Worm (Caenorhabditis elegans) whole organism, L2 larva: Measurements from ENCODE around the gene pmt-1.

ENCODE experiments used
- C34F6.9 ChIP-seq: fragments of 150-350 bp; optimal IDR thresholded peaks from 2 replicates; lab custom pipeline; 2014; ENCODE audit warnings: missing biosample characterization, missing genetic modification characterization
- F13H6.1 ChIP-seq: sonication (generic microtip); optimal IDR thresholded peaks from 2 replicates; lab custom pipeline; 2016; ENCODE audit warnings: missing genetic modification characterization, missing compliant biosample characterization
- R02D3.7 ChIP-seq: fragments of 150-350 bp; optimal IDR thresholded peaks from 2 replicates; lab custom pipeline; 2014; ENCODE audit warnings: missing biosample characterization, missing genetic modification characterization
- ZK546.5 ChIP-seq: sonication (generic microtip); optimal IDR thresholded peaks from 2 replicates; lab custom pipeline; 2017; ENCODE audit warnings: missing biosample characterization, missing genetic modification characterization
- alr-1 ChIP-seq: fragments of 150-350 bp; optimal IDR thresholded peaks from 2 replicates; lab custom pipeline; 2014; ENCODE audit warnings: missing biosample characterization, missing genetic modification characterization
- aly-2 ChIP-seq: fragments of 150-350 bp; optimal IDR thresholded peaks from 2 replicates; lab custom pipeline; 2014; ENCODE audit warnings: missing biosample characterization, missing genetic modification characterization
- ama-1 ChIP-seq: fragments of 150-350 bp; optimal IDR thresholded peaks from 2 replicates; lab custom pipeline; 2018; ENCODE audit warnings: inconsistent platforms
- blmp-1 ChIP-seq: sonication (generic microtip); optimal IDR thresholded peaks from 2 replicates; lab custom pipeline; 2017; ENCODE audit warnings: missing genetic modification characterization, mild to moderate bottlenecking, missing compliant biosample characterization, antibody characterized with exemption, moderate library complexity; ENCODE audit not compliant: insufficient read depth
- ceh-16 ChIP-seq: fragments of 150-350 bp; optimal IDR thresholded peaks from 2 replicates; lab custom pipeline; 2014; ENCODE audit warnings: missing biosample characterization, missing genetic modification characterization
- ceh-82 ChIP-seq: fragments of 150-350 bp; optimal IDR thresholded peaks from 2 replicates; lab custom pipeline; 2014; ENCODE audit warnings: missing biosample characterization, missing genetic modification characterization
- crh-2 ChIP-seq: sonication (generic microtip); optimal IDR thresholded peaks from 2 replicates; lab custom pipeline; 2017; ENCODE audit warnings: missing biosample characterization, missing genetic modification characterization
- dmd-4 ChIP-seq: sonication (generic microtip); optimal IDR thresholded peaks from 2 replicates; lab custom pipeline; 2017; ENCODE audit warnings: missing biosample characterization, missing genetic modification characterization
- egl-27 ChIP-seq: sonication (generic microtip); optimal IDR thresholded peaks from 3 replicates; lab custom pipeline; 2017; ENCODE audit warnings: missing biosample characterization, missing genetic modification reagents, missing genetic modification characterization
- elt-1 ChIP-seq: fragments of 150-350 bp; optimal IDR thresholded peaks from 2 replicates; lab custom pipeline; 2014; ENCODE audit warnings: missing biosample characterization, missing genetic modification characterization
- fos-1 ChIP-seq: fragments of 150-350 bp; optimal IDR thresholded peaks from 2 replicates; lab custom pipeline; 2014; ENCODE audit warnings: missing biosample characterization, missing genetic modification characterization
- gmeb-1 ChIP-seq: fragments of 150-350 bp; optimal IDR thresholded peaks from 2 replicates; lab custom pipeline; 2014; ENCODE audit warnings: missing biosample characterization, missing genetic modification characterization
- lin-11 ChIP-seq: fragments of 150-350 bp; sonication (generic microtip); optimal IDR thresholded peaks from 2 replicates; lab custom pipeline; 2014; ENCODE audit warnings: missing biosample characterization, missing genetic modification characterization, inconsistent platforms, mixed read lengths
- lin-13 ChIP-seq: fragments of 150-350 bp; optimal IDR thresholded peaks from 2 replicates; lab custom pipeline; 2014; ENCODE audit warnings: missing biosample characterization, missing genetic modification reagents, missing genetic modification characterization
- lin-39 ChIP-seq: fragments of 150-350 bp; optimal IDR thresholded peaks from 2 replicates; lab custom pipeline; 2014; ENCODE audit warnings: missing biosample characterization, missing genetic modification reagents, missing genetic modification characterization
- lsy-2 ChIP-seq, 2 experiments: fragments of 150-350 bp in 1 of 2; sonication (generic microtip) in 1 of 2; optimal IDR thresholded peaks; 2 replicates each; lab custom pipeline; 2014 to 2017; ENCODE audit warnings: missing biosample characterization in 2 of 2, missing genetic modification characterization in 2 of 2
- mab-5 ChIP-seq: fragments of 150-350 bp; optimal IDR thresholded peaks from 2 replicates; lab custom pipeline; 2014; ENCODE audit warnings: missing biosample characterization, missing genetic modification characterization
- mbf-1 ChIP-seq: sonication (generic microtip); optimal IDR thresholded peaks from 2 replicates; lab custom pipeline; 2017; ENCODE audit warnings: missing biosample characterization, missing genetic modification characterization
- mdl-1 ChIP-seq, 2 experiments: fragments of 150-350 bp in 1 of 2; sonication (generic microtip) in 1 of 2; optimal IDR thresholded peaks; 2 replicates each; lab custom pipeline; 2017; ENCODE audit warnings: missing biosample characterization in 2 of 2, missing genetic modification characterization in 2 of 2
- nhr-10 ChIP-seq: sonication (generic microtip); optimal IDR thresholded peaks from 2 replicates; lab custom pipeline; 2017; ENCODE audit warnings: missing biosample characterization, missing genetic modification characterization
- nhr-12 ChIP-seq: fragments of 150-350 bp; optimal IDR thresholded peaks from 2 replicates; lab custom pipeline; 2014; ENCODE audit warnings: missing biosample characterization, missing genetic modification characterization
- nhr-129 ChIP-seq: fragments of 150-350 bp; optimal IDR thresholded peaks from 2 replicates; lab custom pipeline; 2014; ENCODE audit warnings: missing biosample characterization, missing genetic modification characterization
- nhr-21 ChIP-seq: fragments of 150-350 bp; optimal IDR thresholded peaks from 2 replicates; lab custom pipeline; 2014; ENCODE audit warnings: missing biosample characterization, missing genetic modification characterization
- nhr-237 ChIP-seq: fragments of 150-350 bp; optimal IDR thresholded peaks from 2 replicates; lab custom pipeline; 2014; ENCODE audit warnings: missing biosample characterization, missing genetic modification characterization
- nhr-25 ChIP-seq: fragments of 150-350 bp; sonication (generic microtip); optimal IDR thresholded peaks from 3 replicates; lab custom pipeline; 2014; ENCODE audit warnings: missing biosample characterization, missing genetic modification characterization
- nhr-6 ChIP-seq: fragments of 150-350 bp; optimal IDR thresholded peaks from 2 replicates; lab custom pipeline; 2014; ENCODE audit warnings: missing biosample characterization, missing genetic modification characterization
- nhr-77 ChIP-seq: fragments of 150-350 bp; optimal IDR thresholded peaks from 2 replicates; lab custom pipeline; 2014; ENCODE audit warnings: missing biosample characterization, missing genetic modification characterization
- peb-1 ChIP-seq: fragments of 150-350 bp; optimal IDR thresholded peaks from 2 replicates; lab custom pipeline; 2014; ENCODE audit warnings: missing biosample characterization, missing genetic modification characterization
- sem-4 ChIP-seq: fragments of 150-350 bp; optimal IDR thresholded peaks from 2 replicates; lab custom pipeline; 2014; ENCODE audit warnings: missing biosample characterization, missing genetic modification reagents, missing genetic modification characterization
- skn-1 ChIP-seq: sonication (generic microtip); optimal IDR thresholded peaks from 2 replicates; lab custom pipeline; 2017; ENCODE audit warnings: missing biosample characterization, missing genetic modification characterization
- sma-3 ChIP-seq: sonication (generic microtip); optimal IDR thresholded peaks from 2 replicates; lab custom pipeline; 2016; ENCODE audit warnings: missing genetic modification reagents, missing genetic modification characterization, missing compliant biosample characterization
- sma-9 ChIP-seq, 2 experiments: fragments of 150-350 bp in 1 of 2; sonication (generic microtip) in 1 of 2; optimal IDR thresholded peaks; 2 replicates each; lab custom pipeline; 2014 to 2016; ENCODE audit warnings: missing genetic modification characterization in 2 of 2, mild to moderate bottlenecking in 1 of 2, missing biosample characterization in 1 of 2, missing compliant biosample characterization in 1 of 2, missing genetic modification reagents in 1 of 2, moderate library complexity in 1 of 2
- snpc-4 ChIP-seq: fragments of 150-350 bp; optimal IDR thresholded peaks from 2 replicates; lab custom pipeline; 2014; ENCODE audit warnings: missing biosample characterization, missing genetic modification characterization
- unc-39 ChIP-seq: fragments of 150-350 bp; optimal IDR thresholded peaks from 2 replicates; lab custom pipeline; 2014; ENCODE audit warnings: missing biosample characterization, missing genetic modification characterization
- unc-55 ChIP-seq: fragments of 150-350 bp; sonication (generic microtip); optimal IDR thresholded peaks from 3 replicates; lab custom pipeline; 2014; ENCODE audit warnings: missing biosample characterization, missing genetic modification reagents, missing genetic modification characterization
- unc-62 ChIP-seq: fragments of 150-350 bp; optimal IDR thresholded peaks from 2 replicates; lab custom pipeline; 2014; ENCODE audit warnings: missing biosample characterization, missing genetic modification reagents, missing genetic modification characterization
- ztf-1 ChIP-seq: fragments of 200-800 bp; sonication (Bioruptor generic); conservative IDR thresholded peaks from 2 replicates; pipeline ENCODE4 v1.3.6; 2022; ENCODE audit warnings: missing genetic modification characterization, missing compliant biosample characterization
- ztf-4 ChIP-seq: fragments of 150-350 bp; optimal IDR thresholded peaks from 2 replicates; lab custom pipeline; 2014; ENCODE audit warnings: missing biosample characterization, missing genetic modification characterization

The pmt-1 gene

ce11 chrII:5310795-5311194 lies 28.5 kb upstream of the pmt-1 start:
- TF ChIP-seq unc-55: no peak
- TF ChIP-seq crh-2: no peak
- no peak for TF ChIP-seq lsy-2 (tag; optimal IDR thresholded peaks at IDR 0.05; lab: Kevin White, UChicago)
- no peak for TF ChIP-seq peb-1
- no peak for TF ChIP-seq blmp-1 (tag; lab: Kevin White, UChicago)
- no peak for TF ChIP-seq nhr-12 (tag; lab: Kevin White, UChicago)
- no peak for TF ChIP-seq skn-1
- no peak for TF ChIP-seq ztf-4
- TF ChIP-seq nhr-6 (tag; lab: Kevin White, UChicago): no peak
- TF ChIP-seq ZK546.5: no peak
- TF ChIP-seq egl-27 (tag; lab: Kevin White, UChicago): no peak
- no peak for TF ChIP-seq mdl-1 (tag; optimal IDR thresholded peaks at IDR 0.05; lab: Kevin White, UChicago)
- no peak for TF ChIP-seq nhr-21
- no peak for TF ChIP-seq ceh-82 (tag; lab: Kevin White, UChicago)
- no peak for TF ChIP-seq mab-5
- TF ChIP-seq nhr-237 (tag; lab: Kevin White, UChicago): no peak
- TF ChIP-seq alr-1 (tag; lab: Kevin White, UChicago): no peak

ce11 chrII:5309720-5310119 lies 27.4 kb upstream of the pmt-1 start:
- TF ChIP-seq nhr-6 (tag; lab: Kevin White, UChicago) (no peak), sem-4 (tag; lab: Kevin White, UChicago) (no peak), nhr-21 (no peak), ceh-16 (tag; lab: Kevin White, UChicago) (no peak), unc-39 (tag; lab: Kevin White, UChicago) (no peak), nhr-237 (tag; lab: Kevin White, UChicago) (no peak), ztf-4 (no peak), nhr-77 (tag; lab: Kevin White, UChicago) (no peak), mdl-1 (tag; optimal IDR thresholded peaks at IDR 0.05; lab: Kevin White, UChicago) (no peak), snpc-4 (tag; lab: Kevin White, UChicago) (no peak), C34F6.9 (no peak), ama-1 (no peak), crh-2 (no peak), dmd-4 (tag; lab: Kevin White, UChicago) (no peak), R02D3.7 (tag; lab: Kevin White, UChicago) (no peak), nhr-10 (no peak), sma-3 (no peak), nhr-12 (tag; lab: Kevin White, UChicago) (no peak)

- TF ChIP-seq lin-39 (tag; lab: Kevin White, UChicago) (no peak), lin-13 (GFP tag; lab: Kevin White, UChicago) (no peak), sem-4 (tag; lab: Kevin White, UChicago) (no peak), ZK546.5 (no peak), mbf-1 (tag; lab: Kevin White, UChicago) (no peak), elt-1 (tag; lab: Kevin White, UChicago) (no peak), nhr-12 (tag; lab: Kevin White, UChicago) (no peak), unc-55 (peak; percentile 79), nhr-77 (tag; lab: Kevin White, UChicago) (no peak), F13H6.1 (tag; lab: Kevin White, UChicago) (no peak), C34F6.9 (peak; percentile 33), fos-1 (tag; lab: Kevin White, UChicago) (no peak), nhr-25 (tag; lab: Kevin White, UChicago) (no peak), egl-27 (tag; lab: Kevin White, UChicago) (no peak), ztf-1 (GFP tag; lab: Robert Waterston, UW) (no peak)
These were observed 26.6 kb upstream of the pmt-1 start for ce11 chrII:5308961-5309360.

- no peak for TF ChIP-seq elt-1 (tag; lab: Kevin White, UChicago)
- peak; percentile 56 for TF ChIP-seq fos-1 (tag; lab: Kevin White, UChicago)
- TF ChIP-seq F13H6.1 (tag; lab: Kevin White, UChicago): peak; percentile 16
- TF ChIP-seq lin-13 (GFP tag; lab: Kevin White, UChicago): no peak
- no peak for TF ChIP-seq lsy-2 (tag; optimal IDR thresholded peaks at IDR 0.05; lab: Kevin White, UChicago)
- no peak for TF ChIP-seq R02D3.7 (tag; lab: Kevin White, UChicago)
- no peak for TF ChIP-seq ceh-16 (tag; lab: Kevin White, UChicago)
- no peak for TF ChIP-seq mab-5
- TF ChIP-seq skn-1: no peak
- peak; percentile 83 for TF ChIP-seq sma-9 (GFP tag; optimal IDR thresholded peaks at IDR 0.05; lab: Kevin White, UChicago)
- no peak for TF ChIP-seq sma-9 (tag; optimal IDR thresholded peaks at IDR 0.05; lab: Kevin White, UChicago)
- TF ChIP-seq ama-1: no peak
- TF ChIP-seq dmd-4 (tag; lab: Kevin White, UChicago): no peak
- TF ChIP-seq ZK546.5: no peak
- no peak for TF ChIP-seq unc-62 (GFP tag; lab: Kevin White, UChicago)
- no peak for TF ChIP-seq alr-1 (tag; lab: Kevin White, UChicago)
- TF ChIP-seq nhr-129: no peak
- TF ChIP-seq ceh-82 (tag; lab: Kevin White, UChicago): no peak
- TF ChIP-seq gmeb-1 (tag; lab: Kevin White, UChicago): no peak
- no peak for TF ChIP-seq nhr-77 (tag; lab: Kevin White, UChicago)
- no peak for TF ChIP-seq mdl-1 (tag; optimal IDR thresholded peaks at IDR 0.05; lab: Kevin White, UChicago)
- TF ChIP-seq aly-2: no peak
- TF ChIP-seq sma-3: no peak
- no peak for TF ChIP-seq crh-2
- no peak for TF ChIP-seq lin-11 (tag; lab: Kevin White, UChicago)
- TF ChIP-seq, all 48 proteins: peak for 3
These were observed 24.9 kb upstream of the pmt-1 start for ce11 chrII:5307203-5307602.
